5 fruit fly cellular contexts compared by ENCODE assay signal in the genomic region with DNA sequence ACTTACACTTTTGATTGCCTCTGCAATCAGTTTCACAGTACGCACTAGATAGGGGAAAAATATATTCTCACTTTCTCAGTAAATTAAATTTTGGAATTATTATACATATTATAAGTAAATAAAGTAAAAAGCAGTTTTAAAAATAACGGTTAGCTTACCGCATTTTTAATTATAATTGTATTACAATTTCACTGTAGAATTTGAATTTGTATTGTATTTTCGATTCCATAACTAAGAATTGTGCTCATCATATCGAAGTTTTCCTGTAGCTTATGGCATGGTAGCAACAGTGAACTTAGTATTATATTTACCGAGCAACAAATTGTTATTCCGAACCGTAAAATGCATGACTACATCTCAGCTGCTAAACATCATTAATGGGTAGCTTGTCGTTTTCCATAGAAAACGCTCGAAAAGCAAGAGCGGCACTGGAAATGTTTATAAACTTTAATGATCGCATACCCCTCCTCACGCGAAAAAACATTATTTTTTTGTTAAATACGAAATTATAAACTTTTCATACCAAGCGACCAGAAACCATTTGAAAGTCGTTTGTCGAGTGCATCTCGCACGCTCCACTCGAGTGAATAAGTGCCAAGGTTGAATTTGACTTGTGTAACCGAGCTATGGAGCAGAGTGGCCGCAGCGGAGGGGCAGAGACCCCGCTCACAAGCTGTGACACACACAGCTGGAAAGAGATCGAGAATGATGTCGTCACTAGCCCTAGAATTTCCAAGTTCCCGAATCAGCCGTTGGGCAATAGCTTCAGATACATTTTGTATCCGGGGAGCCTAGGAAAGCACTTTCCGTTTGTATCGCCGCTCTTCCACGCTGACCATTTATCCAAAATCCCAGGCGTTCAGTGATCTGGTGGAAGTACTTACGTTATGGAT.
TF ChIP-seq lines count a peak whose summit lies in the region.

No protein-coding gene starts in this region.

- peak; percentile 33 for TF ChIP-seq CTCF in whole organism, embryonic (GFP tag; optimal IDR thresholded peaks at IDR 0.05; lab: Kevin White, UChicago)

TF ChIP-seq in whole organism, adult, 20 proteins besides CTCF, POLR2A, EP300 and RAD21 (continues in another document):
- TF ChIP-seq CG7045 (GFP tag; optimal IDR thresholded peaks at IDR 0.05; lab: Kevin White, UChicago) (peak; percentile 91), CG14711 (tag; optimal IDR thresholded peaks at IDR 0.05; lab: Kevin White, UChicago) (peak; percentile 88), CG33017 (tag; optimal IDR thresholded peaks at IDR 0.05; lab: Kevin White, UChicago) (peak; percentile 93), Hr96 (GFP tag; optimal IDR thresholded peaks at IDR 0.05; lab: Kevin White, UChicago) (peak; percentile 38), kay (GFP tag; lab: Kevin White, UChicago; ENCODE audit: borderline replicate concordance) (peak; percentile 98), toe (GFP tag; optimal IDR thresholded peaks at IDR 0.05; lab: Kevin White, UChicago) (peak; percentile 65), Mnt (GFP tag; optimal IDR thresholded peaks at IDR 0.05; lab: Kevin White, UChicago) (peak; percentile 33), CG7101 (tag; optimal IDR thresholded peaks at IDR 0.05; lab: Kevin White, UChicago) (peak; percentile 93), CG1620 (GFP tag; optimal IDR thresholded peaks at IDR 0.05; lab: Kevin White, UChicago) (peak; percentile 32), CG5204 (GFP tag; optimal IDR thresholded peaks at IDR 0.05; lab: Kevin White, UChicago) (peak; percentile 76), cic (GFP tag; optimal IDR thresholded peaks at IDR 0.05; lab: Kevin White, UChicago) (peak; percentile 38), ovo (GFP tag; optimal IDR thresholded peaks at IDR 0.05; lab: Kevin White, UChicago) (no peak), CG11617 (GFP tag; optimal IDR thresholded peaks at IDR 0.05; lab: Kevin White, UChicago) (peak; percentile 92), bab1 (GFP tag; optimal IDR thresholded peaks at IDR 0.05; lab: Kevin White, UChicago) (peak; percentile 93), cnc (optimal IDR thresholded peaks at IDR 0.05; lab: Kevin White, UChicago) (no peak), tj (GFP tag; optimal IDR thresholded peaks at IDR 0.05; lab: Kevin White, UChicago) (peak; percentile 91)

TF ChIP-seq in whole organism, embryonic, 481 proteins besides CTCF, POLR2A, EP300 and RAD21 (continues in another document):
- TF ChIP-seq NfI (GFP tag; optimal IDR thresholded peaks at IDR 0.05; lab: Kevin White, UChicago) (peak; percentile 90), CG10274 (GFP tag; optimal IDR thresholded peaks at IDR 0.05; lab: Kevin White, UChicago) (peak; percentile 66), CG12104 (GFP tag; optimal IDR thresholded peaks at IDR 0.05; lab: Kevin White, UChicago) (peak; percentile 88), CG42726 (GFP tag; IDR thresholded peaks at IDR 0.05; lab: Robert Waterston, UW; ENCODE audit: partially characterized antibody) (no peak), Dip2 (GFP tag; IDR thresholded peaks at IDR 0.05; lab: Robert Waterston, UW) (no peak), E2f2 (GFP tag; IDR thresholded peaks at IDR 0.05; lab: Robert Waterston, UW) (peak; percentile 69), HmgD (GFP tag; optimal IDR thresholded peaks at IDR 0.05; lab: Kevin White, UChicago) (no peak), hbn (GFP tag; IDR thresholded peaks at IDR 0.05; lab: Robert Waterston, UW; ENCODE audit: partially characterized antibody) (no peak), kay (GFP tag; optimal IDR thresholded peaks at IDR 0.05; lab: Kevin White, UChicago) (peak; percentile 70), abd-A (tag; optimal IDR thresholded peaks at IDR 0.05; lab: Kevin White, UChicago) (peak; percentile 81), kah (GFP tag; optimal IDR thresholded peaks at IDR 0.05; lab: Kevin White, UChicago) (no peak), Jarid2 (GFP tag; optimal IDR thresholded peaks at IDR 0.05; lab: Kevin White, UChicago) (peak; percentile 67), crp (GFP tag; optimal IDR thresholded peaks at IDR 0.05; lab: Kevin White, UChicago) (peak in 1 of 2 experiments; percentile 53), CG14441 (GFP tag; IDR thresholded peaks at IDR 0.05; lab: Robert Waterston, UW) (peak; percentile 86), Vsx1 (GFP tag; optimal IDR thresholded peaks at IDR 0.05; lab: Kevin White, UChicago) (peak; percentile 83), Drgx (GFP tag; IDR thresholded peaks at IDR 0.05; lab: Robert Waterston, UW) (peak; percentile 83)

TF ChIP-seq in whole organism, prepupa, 60 proteins besides CTCF, POLR2A, EP300 and RAD21 (continues in another document):
- TF ChIP-seq eg (GFP tag; IDR thresholded peaks at IDR 0.05; lab: Robert Waterston, UW) (peak; percentile 87), CG3032 (tag; optimal IDR thresholded peaks at IDR 0.05; lab: Kevin White, UChicago) (peak; percentile 69), CG1621 (tag; optimal IDR thresholded peaks at IDR 0.05; lab: Kevin White, UChicago) (no peak), CG32006 (GFP tag; optimal IDR thresholded peaks at IDR 0.05; lab: Kevin White, UChicago) (peak; percentile 86), acj6 (GFP tag; optimal IDR thresholded peaks at IDR 0.05; lab: Kevin White, UChicago) (peak; percentile 77), lz (GFP tag; optimal IDR thresholded peaks at IDR 0.05; lab: Kevin White, UChicago) (peak; percentile 69), fd59A (GFP tag; optimal IDR thresholded peaks at IDR 0.05; lab: Kevin White, UChicago) (peak; percentile 47), Hr38 (GFP tag; optimal IDR thresholded peaks at IDR 0.05; lab: Kevin White, UChicago) (no peak), Eip75B (GFP tag; optimal IDR thresholded peaks at IDR 0.05; lab: Kevin White, UChicago) (no peak), Eip93F (GFP tag; optimal IDR thresholded peaks at IDR 0.05; lab: Kevin White, UChicago) (no peak), Ets96B (tag; optimal IDR thresholded peaks at IDR 0.05; lab: Kevin White, UChicago) (peak; percentile 65), pdm3 (GFP tag; optimal IDR thresholded peaks at IDR 0.05; lab: Kevin White, UChicago) (peak; percentile 67), CG6163 (GFP tag; IDR thresholded peaks at IDR 0.05; lab: Robert Waterston, UW) (peak; percentile 62; the same call in 2 of the 3 replicates), net (GFP tag; optimal IDR thresholded peaks at IDR 0.05; lab: Kevin White, UChicago) (peak; percentile 85), Sox102F (GFP tag; optimal IDR thresholded peaks at IDR 0.05; lab: Kevin White, UChicago) (peak; percentile 39), CG11762 (GFP tag; optimal IDR thresholded peaks at IDR 0.05; lab: Kevin White, UChicago; ENCODE audit: insufficient read depth) (peak; percentile 67)

TF ChIP-seq in whole organism, pupa, 21 proteins besides CTCF, POLR2A, EP300 and RAD21 (continues in another document):
- peak; percentile 20 for TF ChIP-seq Pif1B (GFP tag; optimal IDR thresholded peaks at IDR 0.05; lab: Kevin White, UChicago)
- peak; percentile 66 for TF ChIP-seq CG8301 (tag; optimal IDR thresholded peaks at IDR 0.05; lab: Kevin White, UChicago)
- TF ChIP-seq CG15710 (tag; optimal IDR thresholded peaks at IDR 0.05; lab: Kevin White, UChicago) = peak; percentile 73
- no peak for TF ChIP-seq CG13204 (GFP tag; optimal IDR thresholded peaks at IDR 0.05; lab: Kevin White, UChicago)
- no peak for TF ChIP-seq EcR (GFP tag; optimal IDR thresholded peaks at IDR 0.05; lab: Kevin White, UChicago)
- peak; percentile 66 for TF ChIP-seq CG4496 (GFP tag; IDR thresholded peaks at IDR 0.05; lab: Robert Waterston, UW)
- TF ChIP-seq D1 (tag; optimal IDR thresholded peaks at IDR 0.05; lab: Kevin White, UChicago) = no peak
- no peak for TF ChIP-seq CG12605 (GFP tag; IDR thresholded peaks at IDR 0.05; lab: Robert Waterston, UW)
- peak; percentile 74 for TF ChIP-seq CG8159 (tag; optimal IDR thresholded peaks at IDR 0.05; lab: Kevin White, UChicago)
- TF ChIP-seq Ets98B (GFP tag; IDR thresholded peaks at IDR 0.05; lab: Robert Waterston, UW) = peak; percentile 60; the same call in 1 of the 2 replicates
- peak; percentile 69 for TF ChIP-seq CG9948 (tag; optimal IDR thresholded peaks at IDR 0.05; lab: Kevin White, UChicago)
- peak; percentile 90 for TF ChIP-seq CG32121 (GFP tag; IDR thresholded peaks at IDR 0.05; lab: Robert Waterston, UW)
- TF ChIP-seq CG10348 (GFP tag; IDR thresholded peaks at IDR 0.05; lab: Robert Waterston, UW) = peak; percentile 73
- no peak for TF ChIP-seq rn (GFP tag; IDR thresholded peaks at IDR 0.05; lab: Robert Waterston, UW)
- TF ChIP-seq CG17806 (tag; optimal IDR thresholded peaks at IDR 0.05; lab: Kevin White, UChicago) = peak; percentile 54
- TF ChIP-seq gl (tag; optimal IDR thresholded peaks at IDR 0.05; lab: Kevin White, UChicago) = no peak
- TF ChIP-seq fd96Ca (GFP tag; IDR thresholded peaks at IDR 0.05; lab: Robert Waterston, UW) = peak; percentile 53; the same call in 2 of the 3 replicates
- TF ChIP-seq Snoo (tag; optimal IDR thresholded peaks at IDR 0.05; lab: Kevin White, UChicago) = peak; percentile 64

TF ChIP-seq in whole organism, wandering third instar larva, 38 proteins besides CTCF, POLR2A, EP300 and RAD21 (continues in another document):
- TF ChIP-seq Mio (GFP tag; optimal IDR thresholded peaks at IDR 0.05; lab: Kevin White, UChicago) (no peak), br (GFP tag; optimal IDR thresholded peaks at IDR 0.05; lab: Kevin White, UChicago) (peak; percentile 24), sv (GFP tag; optimal IDR thresholded peaks at IDR 0.05; lab: Kevin White, UChicago) (peak; percentile 77), CG32264 (GFP tag; optimal IDR thresholded peaks at IDR 0.05; lab: Kevin White, UChicago) (no peak), jim (GFP tag; optimal IDR thresholded peaks at IDR 0.05; lab: Kevin White, UChicago) (no peak), OdsH (GFP tag; optimal IDR thresholded peaks at IDR 0.05; lab: Kevin White, UChicago) (peak; percentile 95), usp (GFP tag; optimal IDR thresholded peaks at IDR 0.05; lab: Kevin White, UChicago) (no peak), N (GFP tag; optimal IDR thresholded peaks at IDR 0.05; lab: Kevin White, UChicago) (no peak), Myc (optimal IDR thresholded peaks at IDR 0.05; lab: Kevin White, UChicago) (no peak), Hr78 (GFP tag; optimal IDR thresholded peaks at IDR 0.05; lab: Kevin White, UChicago) (no peak), ey (GFP tag; optimal IDR thresholded peaks at IDR 0.05; lab: Kevin White, UChicago) (peak; percentile 79), HLH106 (tag; optimal IDR thresholded peaks at IDR 0.05; lab: Kevin White, UChicago) (peak; percentile 94), woc (GFP tag; optimal IDR thresholded peaks at IDR 0.05; lab: Kevin White, UChicago) (peak; percentile 39), Hr83 (GFP tag; optimal IDR thresholded peaks at IDR 0.05; lab: Kevin White, UChicago; ENCODE audit: poor library complexity, severe bottlenecking) (no peak), Abd-B (GFP tag; optimal IDR thresholded peaks at IDR 0.05; lab: Kevin White, UChicago) (no peak), dl (GFP tag; optimal IDR thresholded peaks at IDR 0.05; lab: Kevin White, UChicago; ENCODE audit: insufficient read depth in 1 of 2, partially characterized antibody in 2 of 2) (no peak), pan (optimal IDR thresholded peaks at IDR 0.05; lab: Kevin White, UChicago) (no peak), rgr (GFP tag; optimal IDR thresholded peaks at IDR 0.05; lab: Kevin White, UChicago) (peak; percentile 94), dsf (GFP tag; optimal IDR thresholded peaks at IDR 0.05; lab: Kevin White, UChicago; ENCODE audit: borderline replicate concordance) (peak; percentile 44), CrebA (GFP tag; optimal IDR thresholded peaks at IDR 0.05; lab: Kevin White, UChicago; ENCODE audit: borderline replicate concordance) (peak; percentile 30)
